Worm (Caenorhabditis elegans): Measurements from ENCODE around the gene sars-2.
A peak's percentile ranks its signal among the peaks of the same experiment; 100 is the strongest.

The sars-2 gene

ce11 chrIV:4347578-4348003 is 9.8 kb upstream of the sars-2 start (continued):
- TF ChIP-seq ccch-3 (GFP tag; optimal IDR thresholded peaks at IDR 0.05), result no peak
- TF ChIP-seq sea-2 (GFP tag; IDR thresholded peaks at IDR 0.05), result no peak
- TF ChIP-seq zfh-2 (GFP tag; conservative IDR thresholded peaks at IDR 0.05), result no peak
- TF ChIP-seq snpc-4 (GFP tag; optimal IDR thresholded peaks at IDR 0.05), result peak; percentile 85
- peak; percentile 83 to 96 (median 92) for TF ChIP-seq snpc-4 (tag; optimal IDR thresholded peaks at IDR 0.05)
- TF ChIP-seq tbx-9 (tag; optimal IDR thresholded peaks at IDR 0.05; ENCODE audit: borderline replicate concordance), result no peak
- peak; percentile 70 for TF ChIP-seq tbp1 (GFP tag; optimal IDR thresholded peaks at IDR 0.05)
- TF ChIP-seq Y67H2A.10 (GFP tag; conservative IDR thresholded peaks at IDR 0.05), result no peak
- no peak for TF ChIP-seq chd-7 (tag; optimal IDR thresholded peaks at IDR 0.05)
- no peak for TF ChIP-seq ceh-40 (GFP tag; IDR thresholded peaks at IDR 0.05)
- TF ChIP-seq madf-8 (GFP tag; conservative IDR thresholded peaks at IDR 0.05), result no peak; the same call in 1 of the 2 replicates
- peak; percentile 60 for TF ChIP-seq die-1 (tag; optimal IDR thresholded peaks at IDR 0.05)
- TF ChIP-seq mel-28 (tag; optimal IDR thresholded peaks at IDR 0.05; ENCODE audit: borderline replicate concordance), result no peak
- TF ChIP-seq ceh-100 (GFP tag; IDR thresholded peaks at IDR 0.05), result peak; percentile 73; the same call in 1 of the 2 replicates
- TF ChIP-seq F57C9.4 (tag; optimal IDR thresholded peaks at IDR 0.05), result no peak
- TF ChIP-seq lin-35 (GFP tag; optimal IDR thresholded peaks at IDR 0.05), result no peak
- peak; percentile 77 for TF ChIP-seq snpc-3.4 (tag; optimal IDR thresholded peaks at IDR 0.05)
- peak; percentile 95 for TF ChIP-seq snpc-1.1 (tag; optimal IDR thresholded peaks at IDR 0.05; ENCODE audit: insufficient read depth)
- peak; percentile 46 for TF ChIP-seq xnd-1 (tag; optimal IDR thresholded peaks at IDR 0.05)
- peak; percentile 78; the same call in 1 of the 2 replicates for TF ChIP-seq lin-26 (GFP tag; IDR thresholded peaks at IDR 0.05)
- TF ChIP-seq hrde-1 (tag; optimal IDR thresholded peaks at IDR 0.05; ENCODE audit: borderline replicate concordance), result peak; percentile 47
- TF ChIP-seq unc-130 (GFP tag; optimal IDR thresholded peaks at IDR 0.05), result no peak
- peak; percentile 29; the same call in 1 of the 2 replicates for TF ChIP-seq hmg-20 (GFP tag; IDR thresholded peaks at IDR 0.05)
- no peak for TF ChIP-seq C06A6.2 (GFP tag; conservative IDR thresholded peaks at IDR 0.05)
- no peak for TF ChIP-seq egrh-3 (GFP tag; IDR thresholded peaks at IDR 0.05)
- no peak for TF ChIP-seq sdz-38 (tag; optimal IDR thresholded peaks at IDR 0.05)
- no peak for TF ChIP-seq rec-8 (tag; optimal IDR thresholded peaks at IDR 0.05)
- no peak for TF ChIP-seq ztf-28 (GFP tag; IDR thresholded peaks at IDR 0.05)
- no peak for TF ChIP-seq let-526 (GFP tag; IDR thresholded peaks at IDR 0.05)
- TF ChIP-seq cebp-2 (GFP tag; IDR thresholded peaks at IDR 0.05), result no peak
- no peak for TF ChIP-seq fkh-3 (tag; optimal IDR thresholded peaks at IDR 0.05)
- peak; percentile 71 for TF ChIP-seq madf-3 (GFP tag; IDR thresholded peaks at IDR 0.05)
- peak; percentile 81 for TF ChIP-seq ceh-91 (GFP tag; IDR thresholded peaks at IDR 0.05)
- TF ChIP-seq ceh-58 (GFP tag; IDR thresholded peaks at IDR 0.05), result 0 out of 2 replicates have a peak, but pooled peaks have one; percentile 52
- no peak for TF ChIP-seq F55B11.4 (tag; optimal IDR thresholded peaks at IDR 0.05; ENCODE audit: borderline replicate concordance, insufficient read depth)
- no peak for TF ChIP-seq F39B2.1 (GFP tag; IDR thresholded peaks at IDR 0.05)
- TF ChIP-seq repo-1 (tag; optimal IDR thresholded peaks at IDR 0.05), result peak; percentile 69
- TF ChIP-seq lag-1 (GFP tag; IDR thresholded peaks at IDR 0.05), result no peak
- TF ChIP-seq hlh-12 (tag; optimal IDR thresholded peaks at IDR 0.05), result no peak
- peak; percentile 63; the same call in 1 of the 2 replicates for TF ChIP-seq nfyb-1 (GFP tag; IDR thresholded peaks at IDR 0.05)
- TF ChIP-seq mes-4 (tag; optimal IDR thresholded peaks at IDR 0.05), result peak; percentile 9
- TF ChIP-seq F52B5.7 (tag; optimal IDR thresholded peaks at IDR 0.05), result peak; percentile 21
- no peak for TF ChIP-seq ZK185.1 (tag; optimal IDR thresholded peaks at IDR 0.05; ENCODE audit: poor library complexity, severe bottlenecking)
- TF ChIP-seq ztf-18 (tag; optimal IDR thresholded peaks at IDR 0.05), result peak; percentile 78
- peak; percentile 48; the same call in 1 of the 2 replicates for TF ChIP-seq Y79H2A.3 (GFP tag; conservative IDR thresholded peaks at IDR 0.05)
- TF ChIP-seq ztf-22 (GFP tag; optimal IDR thresholded peaks at IDR 0.05), result no peak
- TF ChIP-seq lin-54 (GFP tag; optimal IDR thresholded peaks at IDR 0.05), result peak; percentile 51
- TF ChIP-seq F10E7.11 (tag; optimal IDR thresholded peaks at IDR 0.05), result no peak

Data from whole organism, young adult.